Fruit fly (Drosophila melanogaster): ENCODE results near the gene ATPsynE.
A peak's percentile ranks its signal among the peaks of the same experiment; 100 is the strongest.

Gene ATPsynE

DNA sequence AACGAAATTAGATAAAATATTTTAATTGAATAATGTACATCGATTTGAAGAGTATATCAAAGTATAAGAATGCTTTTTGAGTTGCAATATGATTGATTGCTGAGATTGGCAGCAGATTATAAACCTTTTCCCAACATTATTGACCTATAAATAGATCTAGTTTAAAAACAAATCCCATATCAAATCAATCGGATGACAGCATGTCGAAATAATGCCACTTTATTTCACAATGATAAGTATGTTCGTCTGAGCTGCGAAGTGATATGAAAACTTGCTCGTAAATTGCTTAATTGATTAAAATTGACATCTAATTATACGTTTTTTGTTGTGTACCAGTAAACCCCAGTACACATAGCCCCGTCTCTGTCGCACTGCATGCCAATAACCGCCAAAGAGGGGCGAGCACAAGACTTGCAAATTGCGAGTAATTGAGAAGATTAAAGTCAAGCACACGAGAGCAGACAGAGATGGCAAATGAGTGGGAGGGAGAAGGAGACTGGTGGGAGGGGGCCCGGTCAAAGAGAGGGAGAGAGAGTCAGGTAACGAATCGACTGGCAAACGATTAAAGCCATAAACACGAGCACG, 43.6 kb upstream of the ATPsynE start (continued):
- TF ChIP-seq CG6276 (GFP tag; optimal IDR thresholded peaks at IDR 0.05) (peak; percentile 79), CG3919 (GFP tag; optimal IDR thresholded peaks at IDR 0.05) (peak; percentile 53), dsx (GFP tag; optimal IDR thresholded peaks at IDR 0.05; ENCODE audit: poor library complexity, severe bottlenecking) (no peak), salr (GFP tag; optimal IDR thresholded peaks at IDR 0.05) (peak; percentile 33 to 75), Sox102F (GFP tag; optimal IDR thresholded peaks at IDR 0.05) (peak; percentile 84), Sox14 (GFP tag; optimal IDR thresholded peaks at IDR 0.05) (peak; percentile 86), Ets21C (GFP tag; optimal IDR thresholded peaks at IDR 0.05) (peak; percentile 74), vri (GFP tag; optimal IDR thresholded peaks at IDR 0.05) (peak; percentile 58), CG11902 (GFP tag; optimal IDR thresholded peaks at IDR 0.05) (peak; percentile 37), Hr4 (GFP tag; optimal IDR thresholded peaks at IDR 0.05) (peak; percentile 90), Sox15 (GFP tag; optimal IDR thresholded peaks at IDR 0.05) (peak; percentile 80), Eip78C (GFP tag) (peak; percentile 97), CG7368 (GFP tag; optimal IDR thresholded peaks at IDR 0.05) (peak; percentile 39), CG10669 (GFP tag; optimal IDR thresholded peaks at IDR 0.05) (peak; percentile 38), pdm3 (GFP tag; optimal IDR thresholded peaks at IDR 0.05) (peak; percentile 85)

DNA sequence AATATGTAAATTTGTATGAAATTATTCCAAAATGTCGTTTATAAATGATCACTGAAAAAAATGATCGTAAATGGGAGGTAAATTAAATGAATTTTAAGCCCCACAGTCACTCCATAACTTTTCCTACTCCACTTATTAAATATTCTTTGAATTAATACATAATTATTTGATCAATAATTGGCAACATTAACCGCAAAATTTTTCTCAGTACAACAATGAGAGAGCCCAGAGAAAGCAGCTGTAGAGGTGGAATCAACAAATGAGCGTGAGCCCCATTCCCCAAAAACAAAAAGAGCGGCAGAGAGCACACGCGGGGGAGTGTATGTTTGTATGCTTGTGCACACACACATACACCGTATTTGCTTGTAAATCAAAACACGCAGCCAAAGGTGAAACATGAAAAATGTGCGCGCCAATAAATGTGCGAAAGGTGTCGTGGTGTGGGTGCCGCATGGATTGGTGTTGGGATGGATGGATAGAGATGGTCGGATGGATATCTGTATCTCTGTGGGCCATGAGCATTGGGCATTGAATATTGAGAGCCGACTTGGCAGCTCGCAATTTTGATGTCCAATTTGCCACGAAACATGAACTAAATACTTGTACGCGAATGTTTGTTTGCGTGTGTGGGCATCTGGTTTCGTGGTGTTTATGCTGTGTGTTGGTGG, 42.9 kb upstream of the ATPsynE start:
- peak; percentile 95 for TF ChIP-seq fd59A (GFP tag; optimal IDR thresholded peaks at IDR 0.05)
- peak; percentile 94 for TF ChIP-seq CG16779 (tag; optimal IDR thresholded peaks at IDR 0.05)
- TF ChIP-seq Met (GFP tag; optimal IDR thresholded peaks at IDR 0.05): peak; percentile 98
- peak; percentile 95 for TF ChIP-seq vri (GFP tag; optimal IDR thresholded peaks at IDR 0.05)
- TF ChIP-seq CG3032 (tag; optimal IDR thresholded peaks at IDR 0.05): peak; percentile 95
- TF ChIP-seq CG9139 (GFP tag; optimal IDR thresholded peaks at IDR 0.05): peak; percentile 86
- TF ChIP-seq dsx (GFP tag; optimal IDR thresholded peaks at IDR 0.05; ENCODE audit: poor library complexity, severe bottlenecking): peak; percentile 95
- TF ChIP-seq CG7368 (GFP tag; optimal IDR thresholded peaks at IDR 0.05): peak; percentile 97
- peak; percentile 95 for TF ChIP-seq CG11762 (GFP tag; optimal IDR thresholded peaks at IDR 0.05; ENCODE audit: insufficient read depth)
- TF ChIP-seq CG34406 (GFP tag; optimal IDR thresholded peaks at IDR 0.05): peak; percentile 98
- TF ChIP-seq lz (GFP tag; optimal IDR thresholded peaks at IDR 0.05): peak; percentile 98
- TF ChIP-seq CG15336 (GFP tag; IDR thresholded peaks at IDR 0.05): no peak
- peak; percentile 97 for TF ChIP-seq Sox14 (GFP tag; optimal IDR thresholded peaks at IDR 0.05)
- TF ChIP-seq CG8319 (GFP tag; optimal IDR thresholded peaks at IDR 0.05): peak; percentile 97
- TF ChIP-seq CG6163 (GFP tag; IDR thresholded peaks at IDR 0.05): no peak
- TF ChIP-seq Eip78C (GFP tag): peak; percentile 100
- TF ChIP-seq CG8632 (GFP tag; optimal IDR thresholded peaks at IDR 0.05): peak; percentile 98
- peak; percentile 74 to 86 for TF ChIP-seq ss (GFP tag; optimal IDR thresholded peaks at IDR 0.05)
- peak; percentile 89 for TF ChIP-seq Blimp-1 (GFP tag; optimal IDR thresholded peaks at IDR 0.05)
- TF ChIP-seq CG32006 (GFP tag; optimal IDR thresholded peaks at IDR 0.05): peak; percentile 99
- TF ChIP-seq CG1621 (tag; optimal IDR thresholded peaks at IDR 0.05): peak; percentile 93
- no peak for TF ChIP-seq Gug (GFP tag; IDR thresholded peaks at IDR 0.05)
- peak; percentile 98 for TF ChIP-seq acj6 (GFP tag; optimal IDR thresholded peaks at IDR 0.05)
- TF ChIP-seq spab (GFP tag; optimal IDR thresholded peaks at IDR 0.05): peak; percentile 92
- peak; percentile 98 for TF ChIP-seq CG6276 (GFP tag; optimal IDR thresholded peaks at IDR 0.05)
- peak; percentile 99 for TF ChIP-seq OdsH (GFP tag; optimal IDR thresholded peaks at IDR 0.05)
- peak; percentile 97 for TF ChIP-seq CG31627 (GFP tag; optimal IDR thresholded peaks at IDR 0.05)
- peak; percentile 96 for TF ChIP-seq Eip75B (GFP tag; optimal IDR thresholded peaks at IDR 0.05)
- TF ChIP-seq esn (GFP tag; optimal IDR thresholded peaks at IDR 0.05): peak; percentile 99
- TF ChIP-seq Ets96B (tag; optimal IDR thresholded peaks at IDR 0.05): peak; percentile 96
- peak; percentile 96 for TF ChIP-seq CG10669 (GFP tag; optimal IDR thresholded peaks at IDR 0.05)
- peak; percentile 97 for TF ChIP-seq Hr39 (GFP tag; optimal IDR thresholded peaks at IDR 0.05)
- peak; percentile 98 for TF ChIP-seq topi (GFP tag; optimal IDR thresholded peaks at IDR 0.05)
- TF ChIP-seq Sox15 (GFP tag; optimal IDR thresholded peaks at IDR 0.05): peak; percentile 97
- TF ChIP-seq eg (GFP tag; IDR thresholded peaks at IDR 0.05): no peak
- TF ChIP-seq CG11294 (GFP tag; IDR thresholded peaks at IDR 0.05): no peak
- peak; percentile 93 for TF ChIP-seq Ets21C (GFP tag; optimal IDR thresholded peaks at IDR 0.05)
- TF ChIP-seq CG10631 (GFP tag; optimal IDR thresholded peaks at IDR 0.05): peak; percentile 98
- peak; percentile 92 for TF ChIP-seq CG6854 (GFP tag; optimal IDR thresholded peaks at IDR 0.05)
- peak; percentile 97 for TF ChIP-seq CG6792 (GFP tag; optimal IDR thresholded peaks at IDR 0.05)
- TF ChIP-seq Hr38 (GFP tag; optimal IDR thresholded peaks at IDR 0.05): no peak
